Worm (Caenorhabditis elegans): ENCODE results near the gene F55G11.4.

DNA sequence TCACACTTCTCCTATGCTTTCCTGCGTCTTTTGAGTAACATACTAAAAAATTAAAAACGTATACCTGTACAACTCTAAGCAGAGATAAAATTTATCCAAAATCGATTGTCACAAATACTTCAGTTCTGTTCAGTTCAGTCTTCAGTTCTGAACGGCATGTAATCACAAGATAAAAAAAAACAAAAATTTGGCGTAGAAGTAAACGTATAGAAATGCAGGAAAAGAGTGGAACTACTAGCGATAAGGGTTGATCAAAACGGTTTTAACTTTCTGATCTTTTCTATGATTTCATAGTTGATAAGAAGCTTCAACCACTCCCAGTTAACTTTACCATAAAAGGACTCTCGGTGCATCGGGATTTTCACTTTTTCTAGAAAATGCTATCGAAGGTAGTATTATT lies 8.3 kb upstream of the F55G11.4 start, which contains the start of gene dod-22:
- no peak for TF ChIP-seq W03F9.2 (tag; optimal IDR thresholded peaks at IDR 0.05)
- TF ChIP-seq him-1 (tag; optimal IDR thresholded peaks at IDR 0.05): no peak

Data from whole organism, L4/young adult.